Fruit fly (Drosophila melanogaster) whole organism, embryonic: Measurements from ENCODE around the gene Neurl4.

Experiments
- Adf1 ChIP-seq: fragments of 200-800 bp; sonication (Bioruptor generic); IDR thresholded peaks from 2 replicates; pipeline ENCODE4 v1.3.6; 2022; ENCODE audit warnings: missing biosample characterization, missing genetic modification characterization
- CG11560 ChIP-seq: fragments of 200-800 bp; sonication (Bioruptor generic); IDR thresholded peaks from 3 replicates; pipeline ENCODE4 v1.3.6; 2022; ENCODE audit warnings: missing biosample characterization, missing genetic modification characterization
- CG12299 ChIP-seq: fragments of 200-800 bp; sonication (Bioruptor generic); optimal IDR thresholded peaks from 2 replicates; lab custom pipeline; 2018; ENCODE audit warnings: missing biosample characterization, mild to moderate bottlenecking, missing genetic modification characterization
- CG12391 ChIP-seq: fragments of 200-800 bp; sonication (Bioruptor generic); optimal IDR thresholded peaks from 3 replicates; lab custom pipeline; 2018; ENCODE audit warnings: missing biosample characterization, mild to moderate bottlenecking, missing genetic modification characterization, moderate library complexity
- CG14860 ChIP-seq: fragments of 200-800 bp; sonication (Bioruptor generic); IDR thresholded peaks from 3 replicates; pipeline ENCODE4 v1.3.6; 2022; ENCODE audit warnings: missing biosample characterization, missing genetic modification characterization; ENCODE audit not compliant: partially characterized antibody
- CG15269 ChIP-seq: fragments of 200-800 bp; sonication (Bioruptor generic); optimal IDR thresholded peaks from 2 replicates; lab custom pipeline; 2018; ENCODE audit warnings: missing biosample characterization, mild to moderate bottlenecking, missing genetic modification characterization, moderate library complexity
- CG16863 ChIP-seq: fragments of 200-800 bp; sonication (Bioruptor generic); optimal IDR thresholded peaks from 3 replicates; lab custom pipeline; 2016; ENCODE audit warnings: missing biosample characterization, missing genetic modification characterization
- CG17912 ChIP-seq: fragments of 200-800 bp; sonication (Bioruptor generic); optimal IDR thresholded peaks from 2 replicates; lab custom pipeline; 2018; ENCODE audit warnings: missing biosample characterization, mild to moderate bottlenecking, missing genetic modification characterization
- CG2129 ChIP-seq: fragments of 200-800 bp; sonication (Bioruptor generic); IDR thresholded peaks from 2 replicates; pipeline ENCODE4 v1.3.6; 2022; ENCODE audit warnings: missing biosample characterization, missing genetic modification characterization; ENCODE audit not compliant: partially characterized antibody
- CG2678 ChIP-seq: fragments of 200-800 bp; sonication (Bioruptor generic); optimal IDR thresholded peaks from 3 replicates; lab custom pipeline; 2019; ENCODE audit warnings: missing biosample characterization, mild to moderate bottlenecking, missing genetic modification characterization, moderate library complexity
- CG3163 ChIP-seq: fragments of 200-800 bp; sonication (Bioruptor generic); optimal IDR thresholded peaks from 3 replicates; lab custom pipeline; 2016; ENCODE audit warnings: missing biosample characterization, missing genetic modification characterization
- CG8478 ChIP-seq: fragments of >200 bp; optimal IDR thresholded peaks from 2 replicates; lab custom pipeline; 2018
- CG9797 ChIP-seq: fragments of 200-800 bp; sonication (Bioruptor generic); optimal IDR thresholded peaks from 3 replicates; lab custom pipeline; 2018; ENCODE audit warnings: missing biosample characterization, mild to moderate bottlenecking, missing genetic modification characterization
- D19A ChIP-seq: fragments of 200-800 bp; optimal IDR thresholded peaks from 3 replicates; lab custom pipeline; 2019; ENCODE audit warnings: missing biosample characterization, mild to moderate bottlenecking, missing genetic modification characterization, moderate library complexity
- Dad ChIP-seq: fragments of 200-800 bp; sonication (Bioruptor generic); optimal IDR thresholded peaks from 3 replicates; lab custom pipeline; 2016; ENCODE audit warnings: missing biosample characterization, missing genetic modification characterization
- Dfd ChIP-seq, 2 experiments: fragments of >200 bp; optimal IDR thresholded peaks; 2 replicates each; lab custom pipeline; 2017; ENCODE audit warnings: missing biosample characterization in 2 of 2, missing genetic modification characterization in 2 of 2
- Fer1 ChIP-seq: fragments of 200-800 bp; sonication (Bioruptor generic); optimal IDR thresholded peaks from 2 replicates; lab custom pipeline; 2017; ENCODE audit warnings: missing biosample characterization, mild to moderate bottlenecking, missing genetic modification characterization
- Lim3 ChIP-seq: fragments of 200-800 bp; sonication (Bioruptor generic); IDR thresholded peaks from 2 replicates; pipeline ENCODE4 v1.3.6; 2022; ENCODE audit warnings: missing biosample characterization, missing genetic modification characterization
- MBD-R2 ChIP-seq: fragments of 200-800 bp; sonication (Bioruptor generic); IDR thresholded peaks from 2 replicates; pipeline ENCODE4 v1.3.6; 2022; ENCODE audit warnings: missing biosample characterization, missing genetic modification characterization
- Med ChIP-seq: fragments of 200-800 bp; sonication (Bioruptor generic); peaks from one replicate; lab custom pipeline; 2016; ENCODE audit warnings: missing biosample characterization, missing genetic modification characterization, mild to moderate bottlenecking, inconsistent platforms, moderate library complexity
- Neu2 ChIP-seq: fragments of 200-800 bp; sonication (Bioruptor generic); optimal IDR thresholded peaks from 3 replicates; lab custom pipeline; 2016; ENCODE audit warnings: missing biosample characterization, missing genetic modification characterization, borderline replicate concordance
- NfI ChIP-seq: fragments of 200-800 bp; sonication (Bioruptor generic); optimal IDR thresholded peaks from 3 replicates; lab custom pipeline; 2018; ENCODE audit warnings: missing biosample characterization, mild to moderate bottlenecking, missing genetic modification characterization, moderate library complexity
- Rx ChIP-seq: fragments of 200-800 bp; sonication (Bioruptor generic); IDR thresholded peaks from 2 replicates; pipeline ENCODE4 v1.3.6; 2022; ENCODE audit warnings: missing biosample characterization, missing genetic modification characterization
- ac ChIP-seq: fragments of 200-800 bp; sonication (Bioruptor generic); optimal IDR thresholded peaks from 3 replicates; lab custom pipeline; 2017; ENCODE audit warnings: missing biosample characterization, mild to moderate bottlenecking, missing genetic modification characterization
- ap ChIP-seq: fragments of 200-800 bp; sonication (Bioruptor generic); IDR thresholded peaks from 2 replicates; pipeline ENCODE4 v1.3.6; 2022; ENCODE audit warnings: missing biosample characterization, missing genetic modification characterization
- btn ChIP-seq: fragments of 200-800 bp; sonication (Bioruptor generic); optimal IDR thresholded peaks from 2 replicates; lab custom pipeline; 2016; ENCODE audit warnings: missing biosample characterization, missing genetic modification characterization
- caup ChIP-seq: fragments of 200-800 bp; sonication (Bioruptor generic); optimal IDR thresholded peaks from 3 replicates; lab custom pipeline; 2017; ENCODE audit warnings: missing biosample characterization, mild to moderate bottlenecking, missing genetic modification characterization, moderate library complexity; ENCODE audit not compliant: severe bottlenecking
- chinmo ChIP-seq: fragments of 200-800 bp; sonication (Bioruptor generic); IDR thresholded peaks from 4 replicates; pipeline ENCODE4 v1.3.6; 2022; ENCODE audit warnings: missing biosample characterization, missing genetic modification characterization; ENCODE audit not compliant: partially characterized antibody
- chm ChIP-seq: fragments of 200-800 bp; sonication (Bioruptor generic); IDR thresholded peaks from 2 replicates; pipeline ENCODE4 v1.3.6; 2022; ENCODE audit warnings: missing biosample characterization, missing genetic modification characterization
- crc ChIP-seq: fragments of 200-800 bp; sonication (Bioruptor generic); optimal IDR thresholded peaks from 2 replicates; lab custom pipeline; 2016; ENCODE audit warnings: missing biosample characterization, missing genetic modification characterization
- croc ChIP-seq: fragments of 200-800 bp; sonication (Bioruptor generic); conservative IDR thresholded peaks from 3 replicates; pipeline ENCODE4 v1.3.6; 2022; ENCODE audit warnings: missing biosample characterization, missing genetic modification characterization
- cwo ChIP-seq: fragments of 200-800 bp; sonication (Bioruptor generic); optimal IDR thresholded peaks from 3 replicates; lab custom pipeline; 2017; ENCODE audit warnings: missing biosample characterization, missing genetic modification characterization, mild to moderate bottlenecking, moderate library complexity, missing genetic modification reagents
- dati ChIP-seq: fragments of 200-800 bp; sonication (Bioruptor generic); IDR thresholded peaks from 2 replicates; pipeline ENCODE4 v1.3.6; 2022; ENCODE audit warnings: missing biosample characterization, missing genetic modification characterization
- disco-r ChIP-seq: fragments of 200-800 bp; sonication (Bioruptor generic); optimal IDR thresholded peaks from 2 replicates; lab custom pipeline; 2016; ENCODE audit warnings: missing biosample characterization, missing genetic modification characterization
- dm ChIP-seq: fragments of 200-800 bp; sonication (Bioruptor generic); optimal IDR thresholded peaks from 3 replicates; lab custom pipeline; 2016; ENCODE audit warnings: missing biosample characterization, missing genetic modification characterization
- hth ChIP-seq: fragments of >200 bp; optimal IDR thresholded peaks from 2 replicates; lab custom pipeline; 2017; ENCODE audit warnings: inconsistent platforms
- kni ChIP-seq: fragments of 200-800 bp; sonication (Bioruptor generic); optimal IDR thresholded peaks from 3 replicates; lab custom pipeline; 2017; ENCODE audit warnings: mild to moderate bottlenecking, missing biosample characterization, missing genetic modification reagents, missing genetic modification characterization
- nom ChIP-seq: fragments of 200-800 bp; sonication (Bioruptor generic); optimal IDR thresholded peaks from 2 replicates; lab custom pipeline; 2017; ENCODE audit warnings: missing biosample characterization, missing genetic modification characterization, mild to moderate bottlenecking, moderate library complexity, missing genetic modification reagents
- pzg ChIP-seq: fragments of 200-800 bp; sonication (Bioruptor generic); optimal IDR thresholded peaks from 3 replicates; lab custom pipeline; 2018; ENCODE audit warnings: missing biosample characterization, mild to moderate bottlenecking, missing genetic modification characterization, moderate library complexity
- row ChIP-seq: fragments of 200-800 bp; sonication (Bioruptor generic); IDR thresholded peaks from 3 replicates; pipeline ENCODE4 v1.3.6; 2022; ENCODE audit warnings: missing biosample characterization, missing genetic modification characterization
- salm ChIP-seq: fragments of 200-800 bp; sonication (Bioruptor generic); optimal IDR thresholded peaks from 2 replicates; lab custom pipeline; 2018; ENCODE audit warnings: missing biosample characterization, mild to moderate bottlenecking, missing genetic modification characterization
- sd ChIP-seq: fragments of 200-800 bp; sonication (Bioruptor generic); optimal IDR thresholded peaks from 3 replicates; lab custom pipeline; 2018; ENCODE audit warnings: missing biosample characterization, mild to moderate bottlenecking, missing genetic modification characterization, moderate library complexity
- sens ChIP-seq: fragments of 200-800 bp; sonication (Bioruptor generic); peaks from one replicate; lab custom pipeline; 2016; ENCODE audit warnings: missing biosample characterization, missing genetic modification characterization
- slou ChIP-seq: fragments of 200-800 bp; sonication (Bioruptor generic); optimal IDR thresholded peaks from 3 replicates; lab custom pipeline; 2016; ENCODE audit warnings: missing biosample characterization, missing genetic modification characterization
- sqz ChIP-seq: fragments of 200-800 bp; sonication (Bioruptor generic); optimal IDR thresholded peaks from 3 replicates; lab custom pipeline; 2018; ENCODE audit warnings: missing biosample characterization, mild to moderate bottlenecking, missing genetic modification characterization
- sr ChIP-seq: fragments of 200-800 bp; sonication (Bioruptor generic); IDR thresholded peaks from 3 replicates; pipeline ENCODE4 v1.3.6; 2022; ENCODE audit warnings: missing biosample characterization, missing genetic modification characterization
- tap ChIP-seq: fragments of 200-800 bp; optimal IDR thresholded peaks from 3 replicates; lab custom pipeline; 2019; ENCODE audit warnings: missing biosample characterization, mild to moderate bottlenecking, missing genetic modification characterization, moderate library complexity
- tio ChIP-seq: fragments of 200-800 bp; sonication (Bioruptor generic); optimal IDR thresholded peaks from 2 replicates; lab custom pipeline; 2017; ENCODE audit warnings: missing biosample characterization, missing genetic modification characterization, inconsistent platforms
- ttk ChIP-seq: fragments of 200-800 bp; sonication (Bioruptor generic); IDR thresholded peaks from 2 replicates; pipeline ENCODE4 v2.1.2; 2022; ENCODE audit warnings: missing biosample characterization, missing genetic modification characterization
- vvl ChIP-seq: fragments of 200-800 bp; sonication (Bioruptor generic); IDR thresholded peaks from 2 replicates; pipeline ENCODE4 v1.3.6; 2022; ENCODE audit warnings: missing biosample characterization, missing genetic modification characterization

Neurl4 gene

DNA sequence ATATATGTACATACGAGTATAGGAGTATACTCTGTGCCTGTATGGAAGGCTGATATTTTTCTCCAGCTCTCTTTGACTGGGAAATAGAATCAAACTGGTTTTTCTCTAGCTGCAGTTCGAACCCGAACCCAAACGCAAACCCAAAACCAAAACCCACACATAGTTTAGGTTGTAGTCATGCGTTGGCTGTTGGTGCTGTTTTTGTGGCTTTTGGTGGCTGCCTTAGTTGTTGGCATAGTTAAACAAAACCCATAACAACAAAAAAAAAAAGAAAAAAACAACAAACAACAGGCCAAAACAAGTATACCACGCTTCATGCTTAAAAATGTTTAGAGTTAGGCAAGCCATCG is 14.3 kb upstream of the Neurl4 start (continued):
- no peak for TF ChIP-seq Dad (GFP tag; lab: Kevin White, UChicago)
- TF ChIP-seq Adf1 (GFP tag; lab: Robert Waterston, UW) = no peak
- no peak for TF ChIP-seq MBD-R2 (GFP tag; lab: Robert Waterston, UW)
- no peak for TF ChIP-seq Neu2 (GFP tag; lab: Kevin White, UChicago)
- TF ChIP-seq ap (GFP tag; lab: Robert Waterston, UW) = no peak
- no peak for TF ChIP-seq btn (GFP tag; lab: Kevin White, UChicago)
- TF ChIP-seq chm = no peak
- peak; percentile 69; the same call in 2 of the 4 replicates for TF ChIP-seq chinmo (GFP tag; lab: Robert Waterston, UW)
- peak; percentile 67 for TF ChIP-seq sd (tag; lab: Kevin White, UChicago)
- TF ChIP-seq CG2678 (tag; lab: Kevin White, UChicago) = no peak
- TF ChIP-seq pzg (GFP tag; lab: Kevin White, UChicago) = no peak
- TF ChIP-seq sqz (GFP tag; lab: Kevin White, UChicago) = peak; percentile 45
- no peak for TF ChIP-seq CG8478 (lab: Kevin White, UChicago)
- no peak for TF ChIP-seq CG17912 (GFP tag; lab: Kevin White, UChicago)
- peak; percentile 30 for TF ChIP-seq sens (GFP tag; lab: Kevin White, UChicago)
- no peak for TF ChIP-seq NfI (GFP tag; lab: Kevin White, UChicago)
- TF ChIP-seq salm (tag; lab: Kevin White, UChicago) = no peak
- peak; percentile 58; the same call in 1 of the 3 replicates for TF ChIP-seq sr (GFP tag; lab: Robert Waterston, UW)
- no peak for TF ChIP-seq CG12299 (tag; lab: Kevin White, UChicago)

DNA sequence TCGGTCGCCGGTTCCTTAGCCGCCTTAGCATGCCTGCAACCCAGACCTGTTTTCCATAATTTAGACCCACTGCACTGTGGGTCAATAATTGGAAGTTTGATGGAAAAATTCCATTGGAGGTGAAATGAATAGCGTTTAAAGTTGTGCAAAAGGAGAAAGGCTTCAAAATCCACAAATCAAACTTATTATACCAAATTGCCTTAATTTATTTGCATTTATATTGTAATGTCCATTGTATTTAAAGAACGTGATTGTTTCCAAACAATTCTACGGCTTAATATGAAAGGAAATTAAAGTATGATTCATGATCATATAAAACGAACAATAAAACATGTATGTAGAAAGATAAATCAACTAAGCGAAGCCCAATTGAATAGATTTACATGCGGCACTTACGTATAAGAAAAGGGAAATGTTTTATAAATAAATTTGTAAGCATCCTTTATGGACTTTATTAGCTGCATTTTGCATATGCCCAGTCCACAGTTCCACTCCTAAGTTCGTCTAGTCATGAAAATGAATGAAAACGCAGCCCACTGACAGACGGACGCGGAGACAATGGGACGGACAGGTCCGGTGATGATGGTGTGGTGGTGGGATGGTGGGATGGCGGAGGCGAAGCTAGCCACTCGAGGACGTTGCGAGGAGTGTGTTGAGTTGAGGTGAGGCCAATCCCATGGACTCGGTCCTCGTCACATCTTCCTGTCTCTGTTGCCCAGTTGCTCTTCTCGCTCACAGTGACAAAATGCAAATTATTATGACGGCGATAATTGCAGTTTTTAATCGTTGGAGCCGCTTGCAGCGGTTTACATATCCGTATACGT is 13.8 kb upstream of the Neurl4 start:
- TF ChIP-seq CG14860 (GFP tag; lab: Robert Waterston, UW) (no peak), Med (GFP tag; lab: Kevin White, UChicago) (peak; percentile 46), ac (GFP tag; lab: Kevin White, UChicago) (no peak), D19A (tag; lab: Kevin White, UChicago) (no peak), CG12391 (no peak), CG2129 (no peak), slou (GFP tag; lab: Kevin White, UChicago) (no peak), Fer1 (GFP tag; lab: Kevin White, UChicago) (no peak), tap (no peak), CG11560 (tag; lab: Robert Waterston, UW) (no peak), CG15269 (tag; lab: Kevin White, UChicago) (no peak), kni (GFP tag; lab: Kevin White, UChicago) (no peak), CG3163 (GFP tag; lab: Kevin White, UChicago) (no peak), Lim3 (GFP tag; lab: Robert Waterston, UW) (no peak), vvl (GFP tag; lab: Robert Waterston, UW) (0 out of 2 replicates have a peak, but pooled peaks have one; percentile 9), dm (GFP tag; lab: Kevin White, UChicago) (no peak), caup (GFP tag; lab: Kevin White, UChicago) (no peak), CG16863 (GFP tag; lab: Kevin White, UChicago) (no peak), Rx (GFP tag; lab: Robert Waterston, UW) (no peak), row (GFP tag; lab: Robert Waterston, UW) (0 out of 3 replicates have a peak, but pooled peaks have one; percentile 19), crc (no peak), Dfd (GFP tag; optimal IDR thresholded peaks at IDR 0.05; lab: Kevin White, UChicago) (no peak), cwo (no peak), disco-r (GFP tag; lab: Kevin White, UChicago) (no peak), croc (no peak), CG9797 (no peak), dati (GFP tag; lab: Robert Waterston, UW) (no peak), hth (lab: Kevin White, UChicago) (no peak), nom (GFP tag; lab: Kevin White, UChicago) (peak; percentile 19), tio (no peak), ttk (GFP tag; lab: Robert Waterston, UW) (no peak)
